Worm (Caenorhabditis elegans) whole organism, L4 larva: Measurements from ENCODE around the gene cnep-1.

ENCODE experiments used
- D1046.2 ChIP-seq: fragments of 200-800 bp; sonication (Bioruptor generic); IDR thresholded peaks from 2 replicates; pipeline ENCODE4 v1.3.6; 2022; ENCODE audit warnings: missing genetic modification characterization, missing compliant biosample characterization
- F49E8.2 ChIP-seq: sonication (generic microtip); optimal IDR thresholded peaks from 2 replicates; lab custom pipeline; 2016; ENCODE audit warnings: missing compliant biosample characterization, mild to moderate bottlenecking, missing genetic modification characterization, borderline replicate concordance
- ZK546.5 ChIP-seq, 2 experiments: sonication (generic microtip); optimal IDR thresholded peaks; 2 replicates each; lab custom pipeline; 2017; ENCODE audit warnings: missing biosample characterization in 2 of 2, missing genetic modification characterization in 2 of 2
- aha-1 ChIP-seq: fragments of 150-350 bp; peaks from one replicate; lab custom pipeline; 2014; ENCODE audit warnings: missing biosample characterization, missing genetic modification characterization
- aly-2 ChIP-seq: sonication (generic microtip); optimal IDR thresholded peaks from 2 replicates; lab custom pipeline; 2018; ENCODE audit warnings: missing biosample characterization, missing genetic modification characterization
- ceh-20 ChIP-seq: fragments of 200-800 bp; sonication (Bioruptor generic); IDR thresholded peaks from 2 replicates; pipeline ENCODE4 v1.3.6; 2022; ENCODE audit warnings: missing genetic modification reagents, missing genetic modification characterization, missing compliant biosample characterization
- ceh-32 ChIP-seq: sonication (generic microtip); optimal IDR thresholded peaks from 2 replicates; lab custom pipeline; 2016; ENCODE audit warnings: mild to moderate bottlenecking, missing genetic modification characterization, missing compliant biosample characterization; ENCODE audit not compliant: poor library complexity
- ceh-44 ChIP-seq: fragments of 200-800 bp; sonication (Bioruptor generic); IDR thresholded peaks from 2 replicates; pipeline ENCODE4 v1.3.6; 2022; ENCODE audit warnings: missing genetic modification reagents, missing genetic modification characterization, missing compliant biosample characterization
- ceh-82 ChIP-seq: sonication (generic microtip); optimal IDR thresholded peaks from 2 replicates; lab custom pipeline; 2017; ENCODE audit warnings: missing biosample characterization, missing genetic modification characterization
- ces-1 ChIP-seq: fragments of 150-350 bp; sonication (generic microtip); optimal IDR thresholded peaks from 4 replicates; lab custom pipeline; 2014; ENCODE audit warnings: missing biosample characterization, missing genetic modification reagents, missing genetic modification characterization
- daf-16 ChIP-seq, 3 experiments: sonication (generic microtip); optimal IDR thresholded peaks; 2 replicates each; lab custom pipeline; 2016 to 2017; ENCODE audit warnings: missing genetic modification characterization in 3 of 3, missing genetic modification reagents in 3 of 3, mild to moderate bottlenecking in 2 of 3, missing compliant biosample characterization in 2 of 3, missing biosample characterization in 1 of 3, moderate library complexity in 1 of 3
- daf-19 ChIP-seq: fragments of 200-800 bp; sonication (Bioruptor generic); conservative IDR thresholded peaks from 2 replicates; pipeline ENCODE4 v1.3.6; 2022; ENCODE audit warnings: missing genetic modification characterization, missing compliant biosample characterization
- daf-8 ChIP-seq: fragments of 200-800 bp; sonication (Bioruptor generic); IDR thresholded peaks from 2 replicates; pipeline ENCODE4 v1.3.6; 2022; ENCODE audit warnings: missing genetic modification characterization, missing compliant biosample characterization
- dmd-6 ChIP-seq: fragments of 200-800 bp; sonication (Bioruptor generic); IDR thresholded peaks from 2 replicates; pipeline ENCODE4 v1.3.6; 2022; ENCODE audit warnings: missing genetic modification reagents, missing genetic modification characterization, missing compliant biosample characterization
- dmd-8 ChIP-seq: fragments of 200-800 bp; sonication (Bioruptor generic); IDR thresholded peaks from 2 replicates; pipeline ENCODE4 v1.3.6; 2022; ENCODE audit warnings: missing genetic modification characterization, missing compliant biosample characterization
- dpl-1 ChIP-seq: fragments of 150-350 bp; optimal IDR thresholded peaks from 2 replicates; lab custom pipeline; 2014; ENCODE audit warnings: missing biosample characterization, missing genetic modification reagents, missing genetic modification characterization
- egl-27 ChIP-seq: sonication (generic microtip); optimal IDR thresholded peaks from 3 replicates; lab custom pipeline; 2017; ENCODE audit warnings: missing biosample characterization, missing genetic modification reagents, missing genetic modification characterization
- egl-43 ChIP-seq: fragments of 200-800 bp; sonication (Bioruptor generic); IDR thresholded peaks from 2 replicates; pipeline ENCODE4 v1.3.6; 2022; ENCODE audit warnings: missing genetic modification reagents, missing genetic modification characterization, missing compliant biosample characterization
- fkh-10 ChIP-seq: fragments of 150-350 bp; optimal IDR thresholded peaks from 2 replicates; lab custom pipeline; 2014; ENCODE audit warnings: missing biosample characterization, missing genetic modification reagents, missing genetic modification characterization
- gei-8 ChIP-seq: fragments of 200-800 bp; sonication (Bioruptor generic); optimal IDR thresholded peaks from 2 replicates; lab custom pipeline; 2018; ENCODE audit warnings: mild to moderate bottlenecking, missing genetic modification characterization, missing compliant biosample characterization
- hif-1 ChIP-seq, 2 experiments: sonication (generic microtip); optimal IDR thresholded peaks; 2 replicates each; lab custom pipeline; 2016 to 2017; ENCODE audit warnings: missing compliant biosample characterization in 2 of 2, missing genetic modification characterization in 2 of 2, missing genetic modification reagents in 2 of 2, missing genotype in 2 of 2, mild to moderate bottlenecking in 1 of 2
- hlh-11 ChIP-seq: fragments of 200-800 bp; sonication (Bioruptor generic); optimal IDR thresholded peaks from 2 replicates; lab custom pipeline; 2018; ENCODE audit warnings: mild to moderate bottlenecking, missing genetic modification characterization, missing compliant biosample characterization
- hlh-30 ChIP-seq: sonication (generic microtip); optimal IDR thresholded peaks from 2 replicates; lab custom pipeline; 2017; ENCODE audit warnings: antibody characterized with exemption, mild to moderate bottlenecking, missing genetic modification characterization, missing compliant biosample characterization; ENCODE audit not compliant: insufficient read depth
- lin-39 ChIP-seq: fragments of 150-350 bp; optimal IDR thresholded peaks from 2 replicates; lab custom pipeline; 2014; ENCODE audit warnings: missing biosample characterization, missing genetic modification reagents, missing genetic modification characterization
- lir-3 ChIP-seq: sonication (generic microtip); optimal IDR thresholded peaks from 2 replicates; lab custom pipeline; 2016; ENCODE audit warnings: mild to moderate bottlenecking, missing genetic modification characterization, missing compliant biosample characterization
- lsy-2 ChIP-seq, 2 experiments: fragments of 150-350 bp in 1 of 2; sonication (generic microtip) in 1 of 2; optimal IDR thresholded peaks; 2 replicates each; lab custom pipeline; 2014 to 2017; ENCODE audit warnings: missing biosample characterization in 2 of 2, missing genetic modification characterization in 2 of 2
- mdl-1 ChIP-seq, 2 experiments: fragments of 150-350 bp in 1 of 2; sonication (generic microtip) in 1 of 2; optimal IDR thresholded peaks; 2 replicates each; lab custom pipeline; 2014 to 2017; ENCODE audit warnings: missing biosample characterization in 2 of 2, missing genetic modification characterization in 2 of 2
- mep-1 ChIP-seq: fragments of 150-350 bp; sonication (generic microtip); optimal IDR thresholded peaks from 3 replicates; lab custom pipeline; 2014; ENCODE audit warnings: missing biosample characterization, missing genetic modification characterization
- mxl-3 ChIP-seq: fragments of 200-800 bp; sonication (Bioruptor generic); optimal IDR thresholded peaks from 2 replicates; lab custom pipeline; 2018; ENCODE audit warnings: mild to moderate bottlenecking, missing genetic modification characterization, missing compliant biosample characterization
- nhr-237 ChIP-seq: sonication (generic microtip); optimal IDR thresholded peaks from 2 replicates; lab custom pipeline; 2017; ENCODE audit warnings: missing biosample characterization, missing genetic modification characterization
- nhr-25 ChIP-seq: sonication (generic microtip); optimal IDR thresholded peaks from 2 replicates; lab custom pipeline; 2017; ENCODE audit warnings: missing genetic modification characterization, mild to moderate bottlenecking, missing compliant biosample characterization, antibody characterized with exemption, moderate library complexity, borderline replicate concordance; ENCODE audit not compliant: insufficient read depth
- nhr-28 ChIP-seq: fragments of 150-350 bp; optimal IDR thresholded peaks from 2 replicates; lab custom pipeline; 2014; ENCODE audit warnings: missing biosample characterization, missing genetic modification characterization
- nhr-42 ChIP-seq: fragments of 200-800 bp; sonication (Bioruptor generic); IDR thresholded peaks from 2 replicates; pipeline ENCODE4 v1.3.6; 2022; ENCODE audit warnings: missing genetic modification characterization, missing compliant biosample characterization
- nhr-76 ChIP-seq: fragments of 150-350 bp; optimal IDR thresholded peaks from 2 replicates; lab custom pipeline; 2014; ENCODE audit warnings: missing biosample characterization, missing genetic modification characterization
- nhr-77 ChIP-seq: fragments of 150-350 bp; optimal IDR thresholded peaks from 2 replicates; lab custom pipeline; 2014; ENCODE audit warnings: missing biosample characterization, missing genetic modification characterization
- php-3 ChIP-seq: fragments of 200-800 bp; sonication (Bioruptor generic); IDR thresholded peaks from 2 replicates; pipeline ENCODE4 v1.3.6; 2022; ENCODE audit warnings: missing genetic modification reagents, missing genetic modification characterization, missing compliant biosample characterization
- pqm-1 ChIP-seq: sonication (generic microtip); optimal IDR thresholded peaks from 2 replicates; lab custom pipeline; 2017; ENCODE audit warnings: missing biosample characterization, missing genetic modification characterization
- rbr-2 ChIP-seq: sonication (generic microtip); optimal IDR thresholded peaks from 2 replicates; lab custom pipeline; 2016; ENCODE audit warnings: missing genotype, missing genetic modification characterization, missing compliant biosample characterization
- saeg-2 ChIP-seq: fragments of 200-800 bp; sonication (Bioruptor generic); IDR thresholded peaks from 2 replicates; pipeline ENCODE4 v1.3.6; 2022; ENCODE audit warnings: missing genetic modification reagents, missing genetic modification characterization, missing compliant biosample characterization
- snpc-1.2 ChIP-seq: fragments of 200-800 bp; sonication (Bioruptor generic); IDR thresholded peaks from 2 replicates; pipeline ENCODE4 v1.3.6; 2022; ENCODE audit warnings: missing genetic modification reagents, missing genetic modification characterization, missing compliant biosample characterization
- snpc-4 ChIP-seq: fragments of 150-350 bp; optimal IDR thresholded peaks from 2 replicates; lab custom pipeline; 2014; ENCODE audit warnings: missing biosample characterization, missing genetic modification characterization
- tag-97 ChIP-seq: fragments of 200-800 bp; sonication (Bioruptor generic); IDR thresholded peaks from 2 replicates; pipeline ENCODE4 v1.3.6; 2022; ENCODE audit warnings: missing genetic modification characterization, missing compliant biosample characterization
- tra-1 ChIP-seq: fragments of 200-800 bp; sonication (Bioruptor generic); IDR thresholded peaks from 2 replicates; pipeline ENCODE4 v1.3.6; 2022; ENCODE audit warnings: missing genetic modification reagents, missing genetic modification characterization, missing compliant biosample characterization
- unc-62 ChIP-seq, 3 experiments: fragments of 150-350 bp in 1 of 3; sonication (generic microtip); optimal IDR thresholded peaks in 2 of 3; peaks in 1 of 3; 1 replicate in 1 of 3; 2 replicates in 2 of 3; lab custom pipeline; 2014 to 2017; ENCODE audit warnings: missing biosample characterization in 3 of 3, missing genetic modification characterization in 3 of 3, missing genetic modification reagents in 3 of 3, missing genotype in 1 of 3
- vab-7 ChIP-seq: fragments of 200-800 bp; sonication (Bioruptor generic); IDR thresholded peaks from 2 replicates; pipeline ENCODE4 v1.3.6; 2022; ENCODE audit warnings: missing genetic modification reagents, missing genetic modification characterization, missing compliant biosample characterization
- zfp-2 ChIP-seq: sonication (generic microtip); optimal IDR thresholded peaks from 2 replicates; lab custom pipeline; 2016; ENCODE audit warnings: mild to moderate bottlenecking, missing genetic modification characterization, missing compliant biosample characterization

Gene cnep-1

DNA sequence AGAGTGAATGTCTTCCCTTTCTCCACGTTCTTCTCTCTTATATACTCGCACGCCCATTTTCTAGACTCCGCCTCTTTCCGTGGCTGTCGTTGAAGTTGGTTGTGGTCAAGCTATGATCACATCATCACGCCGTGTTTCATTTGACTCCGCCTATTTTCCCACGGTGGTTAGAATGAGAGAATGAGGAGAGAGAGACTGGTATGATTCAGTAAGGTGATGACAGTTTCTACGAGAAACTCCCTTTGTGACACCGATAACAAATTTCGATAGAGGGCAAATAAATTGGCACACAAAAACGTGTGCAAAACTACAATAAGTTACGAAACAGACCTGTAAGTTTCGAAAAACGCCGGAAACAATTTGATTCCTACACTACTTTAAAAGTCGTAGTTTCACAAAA, 29.6 kb upstream of the cnep-1 start (continued):
- TF ChIP-seq php-3 (GFP tag; lab: Robert Waterston, UW): no peak
- TF ChIP-seq ZK546.5 (tag; optimal IDR thresholded peaks at IDR 0.05; lab: Kevin White, UChicago): no peak
- TF ChIP-seq ceh-32 (tag; lab: Kevin White, UChicago): no peak
- no peak for TF ChIP-seq fkh-10 (GFP tag; lab: Kevin White, UChicago)
- TF ChIP-seq zfp-2 (tag; lab: Kevin White, UChicago): no peak
- no peak for TF ChIP-seq daf-8 (GFP tag; lab: Robert Waterston, UW)
- no peak for TF ChIP-seq dpl-1
- TF ChIP-seq snpc-4 (tag; lab: Kevin White, UChicago): no peak
- no peak for TF ChIP-seq F49E8.2 (tag; lab: Kevin White, UChicago)
- no peak for TF ChIP-seq nhr-42 (GFP tag; lab: Robert Waterston, UW)
- TF ChIP-seq rbr-2 (tag; lab: Kevin White, UChicago): no peak
- TF ChIP-seq lir-3 (tag; lab: Kevin White, UChicago): no peak
- TF ChIP-seq nhr-76 (tag; lab: Kevin White, UChicago): no peak
- TF ChIP-seq daf-16 (GFP tag; optimal IDR thresholded peaks at IDR 0.05; lab: Kevin White, UChicago): no peak
- TF ChIP-seq daf-16 (tag; optimal IDR thresholded peaks at IDR 0.05; lab: Kevin White, UChicago): peak; percentile 3
- TF ChIP-seq lin-39 (tag; lab: Kevin White, UChicago): no peak
- TF ChIP-seq mdl-1 (tag; optimal IDR thresholded peaks at IDR 0.05; lab: Kevin White, UChicago): peak in 1 of 2 experiments; percentile 38
- TF ChIP-seq nhr-237 (tag; lab: Kevin White, UChicago): no peak
- TF ChIP-seq ceh-82 (tag; lab: Kevin White, UChicago): no peak
- TF ChIP-seq daf-19 (GFP tag; lab: Robert Waterston, UW): no peak
- no peak for TF ChIP-seq mep-1 (tag; lab: Kevin White, UChicago)
- TF ChIP-seq D1046.2 (GFP tag; lab: Robert Waterston, UW): no peak
- TF ChIP-seq hif-1 (tag; optimal IDR thresholded peaks at IDR 0.05; lab: Kevin White, UChicago): no peak
- TF ChIP-seq vab-7 (GFP tag; lab: Robert Waterston, UW): no peak
- TF ChIP-seq tag-97 (GFP tag; lab: Robert Waterston, UW): no peak
- peak; percentile 36 for TF ChIP-seq hlh-11 (tag; lab: Kevin White, UChicago)
- TF ChIP-seq nhr-28 (tag; lab: Kevin White, UChicago): peak; percentile 82
- peak; percentile 29 for TF ChIP-seq mxl-3
- no peak for TF ChIP-seq egl-27 (tag; lab: Kevin White, UChicago)
- no peak for TF ChIP-seq snpc-1.2 (GFP tag; lab: Robert Waterston, UW)
- peak; percentile 21 for TF ChIP-seq pqm-1 (tag; lab: Kevin White, UChicago)
- TF ChIP-seq aly-2 (tag; lab: Kevin White, UChicago): no peak
- peak; percentile 46 for TF ChIP-seq hlh-30 (tag; lab: Kevin White, UChicago)
- no peak for TF ChIP-seq dmd-8 (GFP tag; lab: Robert Waterston, UW)

- TF ChIP-seq unc-62 (GFP tag; optimal IDR thresholded peaks at IDR 0.05 in 1 of 2; lab: Kevin White, UChicago): no peak
- no peak for TF ChIP-seq unc-62 (tag; optimal IDR thresholded peaks at IDR 0.05; lab: Kevin White, UChicago)
- TF ChIP-seq nhr-237 (tag; lab: Kevin White, UChicago): no peak
- peak; percentile 84 for TF ChIP-seq aha-1 (tag; lab: Kevin White, UChicago)
Observed at ce11 chrII:7283063-7283462, 27.1 kb upstream of the cnep-1 start.

- TF ChIP-seq lsy-2 (tag; optimal IDR thresholded peaks at IDR 0.05; lab: Kevin White, UChicago) (peak in 1 of 2 experiments; percentile 1), nhr-77 (tag; lab: Kevin White, UChicago) (peak; percentile 51), ceh-44 (GFP tag; lab: Robert Waterston, UW) (no peak), nhr-25 (tag; lab: Kevin White, UChicago) (no peak), nhr-28 (tag; lab: Kevin White, UChicago) (peak; percentile 78), pqm-1 (tag; lab: Kevin White, UChicago) (peak; percentile 20), ces-1 (GFP tag; lab: Kevin White, UChicago) (no peak), dmd-6 (peak; percentile 90), ceh-20 (GFP tag; lab: Robert Waterston, UW) (peak; percentile 70), hlh-30 (tag; lab: Kevin White, UChicago) (peak; percentile 53), egl-43 (GFP tag; lab: Robert Waterston, UW) (no peak), gei-8 (GFP tag; lab: Kevin White, UChicago) (peak; percentile 9), saeg-2 (no peak), mxl-3 (peak; percentile 38), php-3 (GFP tag; lab: Robert Waterston, UW) (peak; percentile 63; the same call in 1 of the 2 replicates), mdl-1 (tag; optimal IDR thresholded peaks at IDR 0.05; lab: Kevin White, UChicago) (peak in 1 of 2 experiments; percentile 68), tra-1 (GFP tag; lab: Robert Waterston, UW) (peak; percentile 71; the same call in 1 of the 2 replicates)
Observed at ce11 chrII:7287140-7287539, 23.0 kb upstream of the cnep-1 start.
